Worm (Caenorhabditis elegans): ENCODE results near the gene K09A9.8.

DNA sequence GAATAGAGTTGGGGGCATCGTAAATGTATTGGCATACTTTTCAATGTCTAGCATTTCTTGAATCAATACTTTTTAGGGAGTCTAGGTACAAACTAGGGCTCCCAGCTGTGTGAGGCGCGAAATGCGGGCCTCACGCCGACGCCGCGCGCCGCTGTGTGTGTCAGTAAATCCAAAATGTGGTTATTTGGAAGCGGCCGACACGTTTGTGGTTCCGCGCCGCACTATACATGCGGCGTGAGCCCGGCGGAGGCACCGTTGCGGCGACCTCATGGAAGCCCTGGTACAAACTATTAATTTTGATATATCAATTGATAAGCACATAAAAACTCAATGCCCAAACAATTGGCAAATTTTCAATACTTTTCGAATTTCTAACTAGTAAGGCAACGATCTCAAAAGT, 10.8 kb downstream of the K09A9.8 start:
- TF ChIP-seq nhr-11 (tag; optimal IDR thresholded peaks at IDR 0.05): no peak
- no peak for TF ChIP-seq mdl-1 (tag; optimal IDR thresholded peaks at IDR 0.05)
- TF ChIP-seq nhr-12 (tag; optimal IDR thresholded peaks at IDR 0.05): no peak
- no peak for TF ChIP-seq alr-1 (tag; optimal IDR thresholded peaks at IDR 0.05)
- TF ChIP-seq F13H6.1 (tag; optimal IDR thresholded peaks at IDR 0.05): no peak
- no peak for TF ChIP-seq R02D3.7 (tag; optimal IDR thresholded peaks at IDR 0.05)
- no peak for TF ChIP-seq nhr-6 (tag; optimal IDR thresholded peaks at IDR 0.05)
- TF ChIP-seq aly-2 (tag; optimal IDR thresholded peaks at IDR 0.05): no peak
- TF ChIP-seq ztf-11 (tag; optimal IDR thresholded peaks at IDR 0.05): no peak
- no peak for TF ChIP-seq nhr-237 (tag; optimal IDR thresholded peaks at IDR 0.05)
- no peak for TF ChIP-seq nhr-21 (tag; optimal IDR thresholded peaks at IDR 0.05)
- no peak for TF ChIP-seq lin-39 (tag; optimal IDR thresholded peaks at IDR 0.05)

Measured in whole organism, L2 larva.